Fruit fly (Drosophila melanogaster) whole organism, prepupa: ENCODE data around the gene CG3630.

Experiments
- Blimp-1 ChIP-seq: fragments of 200-800 bp; sonication (Bioruptor generic); optimal IDR thresholded peaks from 3 replicates; lab custom pipeline; 2017; ENCODE audit warnings: missing biosample characterization, missing genetic modification characterization, mild to moderate bottlenecking, moderate library complexity, missing genetic modification reagents
- CG11902 ChIP-seq: fragments of 200-800 bp; sonication (Bioruptor generic); optimal IDR thresholded peaks from 3 replicates; lab custom pipeline; 2016; ENCODE audit warnings: missing biosample characterization, missing genetic modification characterization
- CG15336 ChIP-seq: fragments of 200-800 bp; sonication (Bioruptor generic); IDR thresholded peaks from 2 replicates; pipeline ENCODE4 v1.3.6; 2022; ENCODE audit warnings: missing biosample characterization, missing genetic modification characterization
- CG16779 ChIP-seq: fragments of 200-800 bp; sonication (Bioruptor generic); optimal IDR thresholded peaks from 3 replicates; lab custom pipeline; 2017; ENCODE audit warnings: missing biosample characterization, mild to moderate bottlenecking, missing genetic modification characterization
- CG34406 ChIP-seq: fragments of 200-800 bp; sonication (Bioruptor generic); optimal IDR thresholded peaks from 3 replicates; lab custom pipeline; 2016; ENCODE audit warnings: missing biosample characterization, missing genetic modification characterization
- CG8119 ChIP-seq: fragments of 200-800 bp; sonication (Bioruptor generic); IDR thresholded peaks from 3 replicates; pipeline ENCODE4 v1.3.6; 2022; ENCODE audit warnings: missing biosample characterization, missing genetic modification characterization
- CG8319 ChIP-seq: fragments of 200-800 bp; sonication (Bioruptor generic); optimal IDR thresholded peaks from 3 replicates; lab custom pipeline; 2016; ENCODE audit warnings: missing biosample characterization, missing genetic modification characterization
- Eip78C ChIP-seq: fragments of 200-800 bp; sonication (Bioruptor generic); peaks from one replicate; lab custom pipeline; 2016; ENCODE audit warnings: missing biosample characterization, missing genetic modification characterization
- Hr39 ChIP-seq: fragments of 200-800 bp; sonication (Bioruptor generic); optimal IDR thresholded peaks from 2 replicates; lab custom pipeline; 2016; ENCODE audit warnings: missing biosample characterization, missing genetic modification characterization
- Hr4 ChIP-seq: fragments of 200-800 bp; sonication (Bioruptor generic); optimal IDR thresholded peaks from 3 replicates; lab custom pipeline; 2016; ENCODE audit warnings: missing biosample characterization, missing genetic modification characterization
- Lpt ChIP-seq: fragments of 200-800 bp; sonication (Bioruptor generic); optimal IDR thresholded peaks from 3 replicates; lab custom pipeline; 2016; ENCODE audit warnings: missing biosample characterization, missing genetic modification characterization
- salr ChIP-seq, 2 experiments: fragments of 200-800 bp; sonication (Bioruptor generic); optimal IDR thresholded peaks; 3 replicates each; lab custom pipeline; 2016 to 2018; ENCODE audit warnings: missing biosample characterization in 2 of 2, missing genetic modification characterization in 2 of 2, mild to moderate bottlenecking in 1 of 2

DNA sequence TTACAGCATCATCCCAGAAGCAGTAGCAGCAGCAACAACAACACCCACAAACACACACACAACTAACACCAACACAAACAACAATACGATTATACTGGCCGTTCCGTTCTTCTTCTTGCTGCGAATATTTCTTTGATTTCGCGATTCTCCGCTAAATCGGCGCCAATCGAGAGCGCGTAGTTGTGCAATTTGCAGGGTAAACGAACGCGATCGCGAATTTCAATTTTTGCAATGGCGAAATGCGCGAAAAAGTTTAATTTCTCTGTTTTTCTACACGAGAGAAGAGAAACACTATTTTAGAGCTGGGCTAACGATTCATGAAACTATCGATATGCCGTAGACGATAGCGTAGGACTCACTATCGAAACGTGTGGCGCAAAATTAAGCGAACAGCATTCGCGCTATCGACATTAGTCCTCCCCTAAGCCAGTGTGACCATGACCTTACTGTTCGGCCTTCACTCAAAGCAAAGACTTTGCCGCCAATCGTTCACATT, 3.3 kb upstream of the CG3630 start, which contains the start of gene wapl:
- TF ChIP-seq Lpt (GFP tag; lab: Kevin White, UChicago) (no peak), Hr39 (GFP tag; lab: Kevin White, UChicago) (peak; percentile 32), CG15336 (no peak), Eip78C (GFP tag; lab: Kevin White, UChicago) (peak; percentile 51), CG8319 (GFP tag; lab: Kevin White, UChicago) (no peak), CG16779 (tag; lab: Kevin White, UChicago) (no peak), CG11902 (GFP tag; lab: Kevin White, UChicago) (no peak), CG8119 (no peak), Hr4 (GFP tag; lab: Kevin White, UChicago) (no peak), Blimp-1 (GFP tag; lab: Kevin White, UChicago) (no peak), CG34406 (GFP tag; lab: Kevin White, UChicago) (no peak), salr (GFP tag; optimal IDR thresholded peaks at IDR 0.05; lab: Kevin White, UChicago) (no peak)
